Fruit fly (Drosophila melanogaster) whole organism, prepupa: ENCODE measurements around the gene Cpr30B.
A peak's percentile ranks its signal among the peaks of the same experiment; 100 is the strongest.

Experiments used
- Blimp-1 ChIP-seq: fragments of 200-800 bp; sonication (Bioruptor generic); optimal IDR thresholded peaks from 3 replicates; lab custom pipeline; 2017; ENCODE audit warnings: missing biosample characterization, missing genetic modification characterization, mild to moderate bottlenecking, moderate library complexity, missing genetic modification reagents
- CG10631 ChIP-seq: fragments of 200-800 bp; sonication (Bioruptor generic); optimal IDR thresholded peaks from 2 replicates; lab custom pipeline; 2016; ENCODE audit warnings: missing biosample characterization, missing genetic modification characterization
- CG11294 ChIP-seq: fragments of 200-800 bp; sonication (Bioruptor generic); IDR thresholded peaks from 2 replicates; pipeline ENCODE4 v1.3.6; 2022; ENCODE audit warnings: missing biosample characterization, missing genetic modification characterization
- CG11762 ChIP-seq: fragments of 200-800 bp; sonication (Bioruptor generic); optimal IDR thresholded peaks from 3 replicates; lab custom pipeline; 2016; ENCODE audit warnings: missing biosample characterization, missing genetic modification characterization; ENCODE audit not compliant: insufficient read depth
- CG11902 ChIP-seq: fragments of 200-800 bp; sonication (Bioruptor generic); optimal IDR thresholded peaks from 3 replicates; lab custom pipeline; 2016; ENCODE audit warnings: missing biosample characterization, missing genetic modification characterization
- CG15336 ChIP-seq: fragments of 200-800 bp; sonication (Bioruptor generic); IDR thresholded peaks from 2 replicates; pipeline ENCODE4 v1.3.6; 2022; ENCODE audit warnings: missing biosample characterization, missing genetic modification characterization
- CG3032 ChIP-seq: fragments of 200-800 bp; optimal IDR thresholded peaks from 2 replicates; lab custom pipeline; 2019; ENCODE audit warnings: missing biosample characterization, mild to moderate bottlenecking, missing genetic modification characterization, moderate library complexity
- CG32006 ChIP-seq: fragments of 200-800 bp; sonication (Bioruptor generic); optimal IDR thresholded peaks from 3 replicates; lab custom pipeline; 2017; ENCODE audit warnings: missing biosample characterization, mild to moderate bottlenecking, missing genetic modification characterization
- CG3919 ChIP-seq: fragments of 200-800 bp; sonication (Bioruptor generic); optimal IDR thresholded peaks from 3 replicates; lab custom pipeline; 2016; ENCODE audit warnings: missing biosample characterization, missing genetic modification characterization
- CG4318 ChIP-seq: fragments of 200-800 bp; sonication (Bioruptor generic); optimal IDR thresholded peaks from 3 replicates; lab custom pipeline; 2017; ENCODE audit warnings: missing biosample characterization, mild to moderate bottlenecking, missing genetic modification characterization
- CG6808 ChIP-seq: fragments of 200-800 bp; sonication (Bioruptor generic); optimal IDR thresholded peaks from 3 replicates; lab custom pipeline; 2017; ENCODE audit warnings: missing biosample characterization, missing genetic modification characterization, mild to moderate bottlenecking, moderate library complexity, missing genetic modification reagents
- CG6854 ChIP-seq: fragments of 200-800 bp; sonication (Bioruptor generic); optimal IDR thresholded peaks from 2 replicates; lab custom pipeline; 2017; ENCODE audit warnings: missing biosample characterization, mild to moderate bottlenecking, missing genetic modification characterization
- CG8119 ChIP-seq: fragments of 200-800 bp; sonication (Bioruptor generic); IDR thresholded peaks from 3 replicates; pipeline ENCODE4 v1.3.6; 2022; ENCODE audit warnings: missing biosample characterization, missing genetic modification characterization
- CG9139 ChIP-seq: fragments of 200-800 bp; sonication (Bioruptor generic); optimal IDR thresholded peaks from 3 replicates; lab custom pipeline; 2017; ENCODE audit warnings: missing biosample characterization, mild to moderate bottlenecking, missing genetic modification characterization
- Eip78C ChIP-seq: fragments of 200-800 bp; sonication (Bioruptor generic); peaks from one replicate; lab custom pipeline; 2016; ENCODE audit warnings: missing biosample characterization, missing genetic modification characterization
- Eip93F ChIP-seq: fragments of 200-800 bp; sonication (Bioruptor generic); optimal IDR thresholded peaks from 2 replicates; lab custom pipeline; 2016; ENCODE audit warnings: missing biosample characterization, mild to moderate bottlenecking, missing genetic modification characterization
- Ets96B ChIP-seq: fragments of 200-800 bp; optimal IDR thresholded peaks from 2 replicates; lab custom pipeline; 2019; ENCODE audit warnings: missing biosample characterization, mild to moderate bottlenecking, missing genetic modification characterization, moderate library complexity
- Gug ChIP-seq: fragments of 200-800 bp; sonication (Bioruptor generic); IDR thresholded peaks from 2 replicates; pipeline ENCODE4 v1.3.6; 2022; ENCODE audit warnings: missing biosample characterization, missing genetic modification characterization
- Hr38 ChIP-seq: sonication (Bioruptor generic); optimal IDR thresholded peaks from 2 replicates; lab custom pipeline; 2016; ENCODE audit warnings: missing biosample characterization, missing genetic modification characterization
- Hr39 ChIP-seq: fragments of 200-800 bp; sonication (Bioruptor generic); optimal IDR thresholded peaks from 2 replicates; lab custom pipeline; 2016; ENCODE audit warnings: missing biosample characterization, missing genetic modification characterization
- Hr4 ChIP-seq: fragments of 200-800 bp; sonication (Bioruptor generic); optimal IDR thresholded peaks from 3 replicates; lab custom pipeline; 2016; ENCODE audit warnings: missing biosample characterization, missing genetic modification characterization
- Met ChIP-seq: fragments of 200-800 bp; sonication (Bioruptor generic); optimal IDR thresholded peaks from 3 replicates; lab custom pipeline; 2016; ENCODE audit warnings: missing biosample characterization, missing genetic modification characterization
- OdsH ChIP-seq: fragments of 200-800 bp; sonication (Bioruptor generic); optimal IDR thresholded peaks from 3 replicates; lab custom pipeline; 2016; ENCODE audit warnings: missing biosample characterization, missing genetic modification characterization
- Sox15 ChIP-seq: fragments of 200-800 bp; sonication (Bioruptor generic); optimal IDR thresholded peaks from 3 replicates; lab custom pipeline; 2016; ENCODE audit warnings: missing biosample characterization, missing genetic modification characterization
- cyc ChIP-seq: fragments of 200-800 bp; sonication (Bioruptor generic); optimal IDR thresholded peaks from 3 replicates; lab custom pipeline; 2016; ENCODE audit warnings: missing biosample characterization, missing genetic modification characterization
- eg ChIP-seq: fragments of 200-800 bp; sonication (Bioruptor generic); IDR thresholded peaks from 3 replicates; pipeline ENCODE4 v1.3.6; 2022; ENCODE audit warnings: missing biosample characterization, missing genetic modification characterization
- esn ChIP-seq: fragments of 200-800 bp; sonication (Bioruptor generic); optimal IDR thresholded peaks from 2 replicates; lab custom pipeline; 2016; ENCODE audit warnings: missing biosample characterization, mild to moderate bottlenecking, missing genetic modification characterization, moderate library complexity
- fd59A ChIP-seq: fragments of 200-800 bp; sonication (Bioruptor generic); optimal IDR thresholded peaks from 2 replicates; lab custom pipeline; 2017; ENCODE audit warnings: missing biosample characterization, mild to moderate bottlenecking, missing genetic modification characterization, missing genetic modification reagents
- fd85E ChIP-seq: fragments of 200-800 bp; sonication (Bioruptor generic); optimal IDR thresholded peaks from 3 replicates; lab custom pipeline; 2016; ENCODE audit warnings: missing biosample characterization, missing genetic modification characterization
- fkh ChIP-seq: fragments of 200-800 bp; sonication (Bioruptor generic); optimal IDR thresholded peaks from 3 replicates; lab custom pipeline; 2017; ENCODE audit warnings: missing biosample characterization, mild to moderate bottlenecking, missing genetic modification characterization, moderate library complexity
- lz ChIP-seq: fragments of 200-800 bp; sonication (Bioruptor generic); optimal IDR thresholded peaks from 3 replicates; lab custom pipeline; 2016; ENCODE audit warnings: missing biosample characterization, missing genetic modification characterization
- net ChIP-seq: fragments of 200-800 bp; sonication (Bioruptor generic); optimal IDR thresholded peaks from 3 replicates; lab custom pipeline; 2016; ENCODE audit warnings: missing biosample characterization, missing genetic modification characterization
- ss ChIP-seq, 2 experiments: fragments of 200-800 bp; sonication (Bioruptor generic); optimal IDR thresholded peaks; 2 replicates in 1 of 2; 3 replicates in 1 of 2; lab custom pipeline; 2017 to 2018; ENCODE audit warnings: mild to moderate bottlenecking in 2 of 2, missing biosample characterization in 2 of 2, missing genetic modification characterization in 2 of 2, moderate library complexity in 1 of 2
- svp ChIP-seq: fragments of 200-800 bp; sonication (Bioruptor generic); peaks from one replicate; lab custom pipeline; 2016; ENCODE audit warnings: missing biosample characterization, missing genetic modification characterization
- topi ChIP-seq: fragments of 200-800 bp; sonication (Bioruptor generic); optimal IDR thresholded peaks from 3 replicates; lab custom pipeline; 2016; ENCODE audit warnings: missing biosample characterization, missing genetic modification characterization

Cpr30B gene

DNA sequence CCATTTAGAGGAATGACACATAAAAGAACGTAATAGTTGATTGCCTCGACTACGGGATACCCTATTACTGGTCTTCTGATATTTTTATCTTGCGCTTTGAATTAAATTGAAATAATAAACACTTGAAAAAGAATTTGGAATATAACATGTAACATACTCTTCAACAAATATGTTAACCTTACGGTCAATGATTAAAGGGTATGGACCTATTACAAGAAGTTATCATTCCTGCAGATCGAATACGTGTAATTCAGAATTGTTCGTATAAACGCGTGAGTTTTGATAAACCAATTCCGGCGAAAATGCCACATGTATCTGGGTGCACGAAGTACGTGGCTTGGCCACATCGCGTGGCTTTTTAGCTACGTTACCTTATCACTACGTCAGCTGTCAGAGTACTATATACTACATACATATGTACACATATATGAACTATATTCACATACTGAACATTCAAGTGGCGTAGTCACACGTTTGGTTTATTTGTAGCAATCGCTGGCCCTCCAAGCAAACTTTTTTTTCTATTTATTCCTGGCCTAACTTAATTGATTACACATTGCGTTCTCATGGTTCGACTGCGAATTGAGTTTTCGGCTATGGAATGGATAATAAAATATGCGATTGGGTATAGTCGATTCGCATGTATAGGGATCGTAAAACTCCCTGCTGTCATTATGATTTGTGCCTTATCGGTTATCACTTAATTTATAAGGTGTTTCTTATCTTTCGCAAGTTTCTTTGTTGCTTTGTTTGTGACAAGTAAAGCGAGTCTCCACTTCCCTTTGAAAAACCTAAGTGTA lies 44.3 kb upstream of the Cpr30B start (continued):
- TF ChIP-seq eg (GFP tag; lab: Robert Waterston, UW) = peak; percentile 57; the same call in 2 of the 3 replicates
- peak; percentile 31 for TF ChIP-seq CG10631 (GFP tag; lab: Kevin White, UChicago)
- peak; percentile 66 for TF ChIP-seq net (GFP tag; lab: Kevin White, UChicago)
- TF ChIP-seq Blimp-1 = peak; percentile 27
- peak; percentile 50; the same call in 1 of the 2 replicates for TF ChIP-seq CG15336 (GFP tag; lab: Robert Waterston, UW)
- TF ChIP-seq Hr39 (GFP tag; lab: Kevin White, UChicago) = peak; percentile 63
- peak; percentile 59 for TF ChIP-seq Met (GFP tag; lab: Kevin White, UChicago)
- TF ChIP-seq Hr38 = no peak
- no peak for TF ChIP-seq CG9139 (GFP tag; lab: Kevin White, UChicago)
- no peak for TF ChIP-seq fd85E (GFP tag; lab: Kevin White, UChicago)
- TF ChIP-seq, all 60 proteins: peak for 48

DNA sequence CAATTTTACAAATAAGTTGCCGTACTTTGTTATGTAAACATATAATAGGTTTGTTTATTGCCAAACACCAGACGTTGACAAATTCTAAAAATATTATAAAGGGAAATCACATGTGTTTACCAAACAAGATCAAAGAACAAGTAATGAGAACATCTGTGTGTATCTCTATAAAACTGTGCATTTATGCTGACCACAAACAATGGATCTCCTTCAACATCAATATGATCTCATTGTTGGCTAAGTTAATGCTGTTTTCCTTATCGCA lies 43.8 kb upstream of the Cpr30B start:
- TF ChIP-seq fkh (peak; percentile 11), fd59A (GFP tag; lab: Kevin White, UChicago) (no peak)

DNA sequence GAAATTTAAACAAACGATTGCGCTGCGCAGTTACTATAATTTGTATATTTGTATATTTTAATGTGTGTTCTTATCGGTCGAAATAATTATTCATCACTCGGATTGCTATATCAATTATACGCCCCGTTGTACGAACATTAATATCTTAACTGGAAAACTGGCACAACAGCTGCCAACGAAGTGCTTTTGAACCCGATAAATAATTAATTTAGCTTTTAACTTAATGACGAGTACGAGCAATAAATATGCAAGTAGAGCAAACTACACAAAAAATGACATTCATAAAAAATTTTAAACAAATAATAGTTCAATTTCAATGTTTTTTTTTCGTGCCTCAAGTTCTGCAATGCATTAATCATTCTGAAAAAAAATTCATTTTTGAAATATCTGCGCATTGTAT lies 42.2 kb upstream of the Cpr30B start:
- TF ChIP-seq CG3032 (tag; lab: Kevin White, UChicago) (no peak), CG6854 (GFP tag; lab: Kevin White, UChicago) (no peak), lz (GFP tag; lab: Kevin White, UChicago) (no peak), Eip93F (GFP tag; lab: Kevin White, UChicago) (no peak), CG11762 (GFP tag; lab: Kevin White, UChicago) (no peak), CG11902 (no peak), cyc (no peak), Sox15 (no peak), CG6808 (no peak), CG8119 (no peak), Gug (GFP tag; lab: Robert Waterston, UW) (no peak), OdsH (GFP tag; lab: Kevin White, UChicago) (no peak), CG3919 (GFP tag; lab: Kevin White, UChicago) (no peak), CG32006 (GFP tag; lab: Kevin White, UChicago) (no peak), Hr4 (GFP tag; lab: Kevin White, UChicago) (no peak), CG11294 (GFP tag; lab: Robert Waterston, UW) (no peak), esn (no peak)

DNA sequence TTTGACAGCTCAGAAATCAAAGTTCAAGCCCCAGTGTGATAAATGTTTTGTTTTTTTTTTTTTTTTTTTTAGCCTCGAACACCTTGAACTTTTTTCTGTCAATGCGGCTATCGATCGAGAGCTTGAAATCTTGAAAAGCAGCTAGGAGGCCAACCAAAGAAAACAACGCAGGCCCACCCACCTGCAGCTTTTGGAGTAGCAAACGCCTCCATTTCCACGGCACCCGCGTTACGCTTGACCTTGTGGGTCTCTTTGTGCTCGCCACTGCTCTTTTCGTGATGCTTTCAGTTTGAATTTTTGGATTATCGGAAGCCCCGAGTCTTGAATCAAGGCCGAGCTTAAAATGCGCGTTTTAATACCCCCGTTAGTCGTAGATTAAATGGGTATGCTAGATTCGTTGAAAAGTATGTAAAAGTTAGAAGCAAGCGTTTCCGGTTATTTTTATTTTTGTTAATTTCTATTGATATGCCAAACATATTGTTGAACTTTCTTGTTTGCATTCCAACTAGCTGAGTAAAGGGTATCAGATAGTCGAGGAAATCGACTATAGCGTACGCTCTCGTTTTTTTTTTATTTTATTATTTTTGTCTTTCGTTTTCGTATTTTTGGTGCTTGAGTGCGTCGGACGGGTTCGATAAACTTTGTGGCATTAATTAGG lies 39.8 kb upstream of the Cpr30B start:
- no peak for TF ChIP-seq ss (GFP tag; optimal IDR thresholded peaks at IDR 0.05; lab: Kevin White, UChicago)
- TF ChIP-seq Hr4 (GFP tag; lab: Kevin White, UChicago) = peak; percentile 7
- TF ChIP-seq svp (GFP tag; lab: Kevin White, UChicago) = peak; percentile 63
- no peak for TF ChIP-seq topi
- peak; percentile 43; the same call in 1 of the 2 replicates for TF ChIP-seq CG15336 (GFP tag; lab: Robert Waterston, UW)
- TF ChIP-seq Ets96B (tag; lab: Kevin White, UChicago) = no peak
- TF ChIP-seq CG4318 (GFP tag; lab: Kevin White, UChicago) = no peak
- TF ChIP-seq CG8119 = peak; percentile 53; the same call in 2 of the 3 replicates
- peak; percentile 47 for TF ChIP-seq CG32006 (GFP tag; lab: Kevin White, UChicago)
- TF ChIP-seq Met (GFP tag; lab: Kevin White, UChicago) = peak; percentile 2
- TF ChIP-seq eg (GFP tag; lab: Robert Waterston, UW) = peak; percentile 59; the same call in 2 of the 3 replicates
- TF ChIP-seq Eip78C (GFP tag; lab: Kevin White, UChicago) = peak; percentile 69
- TF ChIP-seq esn = peak; percentile 10
- peak; percentile 0 for TF ChIP-seq OdsH (GFP tag; lab: Kevin White, UChicago)
